Fruit fly (Drosophila melanogaster): ENCODE results near the gene SelR.

The SelR gene

DNA sequence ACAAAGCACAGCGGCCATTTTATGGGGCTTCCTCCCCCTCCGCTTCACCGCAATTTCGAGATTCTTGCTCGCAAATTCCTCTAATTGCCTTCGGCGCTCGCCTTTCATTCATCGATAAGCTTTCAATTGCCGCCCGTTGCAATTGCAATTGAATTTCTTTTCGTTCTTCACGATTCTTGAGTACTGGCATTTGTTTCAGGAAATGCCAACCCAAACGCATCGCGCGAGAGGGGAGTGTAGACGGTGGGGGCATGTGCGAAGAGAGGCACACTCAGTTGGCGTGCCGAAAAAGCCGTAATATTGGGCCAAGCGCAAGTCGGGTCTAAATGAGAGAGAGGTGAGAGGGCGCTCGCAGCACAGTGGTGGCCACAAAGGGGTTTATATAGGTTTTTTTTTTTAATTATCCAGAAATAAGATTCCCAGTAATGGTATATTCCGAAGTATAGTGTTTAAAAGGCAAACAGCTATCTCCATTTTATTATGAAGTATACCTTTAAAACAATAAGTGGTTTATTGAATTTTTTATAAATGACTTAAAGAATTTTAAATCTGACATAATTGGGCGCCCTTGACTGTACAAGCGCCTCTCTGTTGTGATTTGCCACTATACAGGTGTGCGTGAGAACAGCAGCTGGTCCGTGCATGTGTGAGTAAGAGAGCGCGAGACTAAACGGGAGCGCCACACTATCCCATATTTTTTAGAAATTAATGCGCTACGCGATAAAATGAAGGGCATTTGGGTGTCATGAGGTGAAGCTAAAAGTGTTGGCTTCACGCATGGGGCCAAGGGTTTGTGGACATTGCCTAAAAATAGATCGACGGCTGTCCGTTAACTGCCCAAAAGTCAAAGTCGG, 18.2 kb upstream of the SelR start (continued):
- TF ChIP-seq Hr3 (GFP tag; optimal IDR thresholded peaks at IDR 0.05): peak; percentile 85
- TF ChIP-seq CG18599 (GFP tag; optimal IDR thresholded peaks at IDR 0.05): peak; percentile 97
- TF ChIP-seq CG6272 (GFP tag; IDR thresholded peaks at IDR 0.05): peak; percentile 82
- TF ChIP-seq CG1529 (GFP tag; optimal IDR thresholded peaks at IDR 0.05): peak; percentile 79
- peak; percentile 87 for TF ChIP-seq org-1 (GFP tag; optimal IDR thresholded peaks at IDR 0.05)
- 0 out of 3 replicates have a peak, but pooled peaks have one; percentile 22 for TF ChIP-seq CG34224 (GFP tag; IDR thresholded peaks at IDR 0.05; ENCODE audit: partially characterized antibody)
- TF ChIP-seq ind (GFP tag; optimal IDR thresholded peaks at IDR 0.05): peak; percentile 77
- peak; percentile 80 for TF ChIP-seq CG34422 (GFP tag; IDR thresholded peaks at IDR 0.05)
- no peak for TF ChIP-seq stwl (tag; optimal IDR thresholded peaks at IDR 0.05)
- peak; percentile 77 for TF ChIP-seq chn (GFP tag; optimal IDR thresholded peaks at IDR 0.05)
- peak; percentile 94 for TF ChIP-seq Meics (GFP tag; optimal IDR thresholded peaks at IDR 0.05)
- TF ChIP-seq H15 (GFP tag; IDR thresholded peaks at IDR 0.05): peak; percentile 67; the same call in 2 of the 3 replicates
- no peak for TF ChIP-seq hkb (optimal IDR thresholded peaks at IDR 0.05)
- peak; percentile 91 for TF ChIP-seq hkb (GFP tag; IDR thresholded peaks at IDR 0.05)
- peak; percentile 89 for TF ChIP-seq CG9727 (GFP tag; optimal IDR thresholded peaks at IDR 0.05)
- TF ChIP-seq CG3847 (GFP tag; IDR thresholded peaks at IDR 0.05): peak; percentile 91
- no peak for TF ChIP-seq pan (optimal IDR thresholded peaks at IDR 0.05)
- TF ChIP-seq pan (GFP tag; optimal IDR thresholded peaks at IDR 0.05 in 1 of 2, IDR thresholded peaks at IDR 0.05 in 1 of 2): peak in 1 of 2 experiments; percentile 82
- peak; percentile 73 for TF ChIP-seq Usf (GFP tag; optimal IDR thresholded peaks at IDR 0.05)
- peak; percentile 80 for TF ChIP-seq croc (GFP tag; conservative IDR thresholded peaks at IDR 0.05)
- 0 out of 2 replicates have a peak, but pooled peaks have one; percentile 28 for TF ChIP-seq nerfin-2 (GFP tag; IDR thresholded peaks at IDR 0.05; ENCODE audit: partially characterized antibody)
- TF ChIP-seq CG33213 (GFP tag; optimal IDR thresholded peaks at IDR 0.05): peak; percentile 56
- TF ChIP-seq CG4617 (GFP tag; optimal IDR thresholded peaks at IDR 0.05; ENCODE audit: borderline replicate concordance): peak; percentile 36
- peak in 1 of 2 experiments; percentile 66 for TF ChIP-seq crp (GFP tag; optimal IDR thresholded peaks at IDR 0.05)
- peak; percentile 89 for TF ChIP-seq jumu (GFP tag; optimal IDR thresholded peaks at IDR 0.05)
- peak; percentile 62 for TF ChIP-seq ac (GFP tag; optimal IDR thresholded peaks at IDR 0.05)
- peak; percentile 69 for TF ChIP-seq tup (GFP tag; optimal IDR thresholded peaks at IDR 0.05)
- TF ChIP-seq hbn (GFP tag; IDR thresholded peaks at IDR 0.05; ENCODE audit: partially characterized antibody): no peak
- TF ChIP-seq Fer3 (tag; optimal IDR thresholded peaks at IDR 0.05): peak; percentile 91
- no peak for TF ChIP-seq prd (optimal IDR thresholded peaks at IDR 0.05)
- peak; percentile 86 for TF ChIP-seq prd (GFP tag; IDR thresholded peaks at IDR 0.05)
- peak; percentile 78 for TF ChIP-seq dmrt11E (tag; optimal IDR thresholded peaks at IDR 0.05)
- peak; percentile 80 for TF ChIP-seq Nf-YC (tag; optimal IDR thresholded peaks at IDR 0.05)
- TF ChIP-seq sens (GFP tag): peak; percentile 98
- TF ChIP-seq fd102C (GFP tag; optimal IDR thresholded peaks at IDR 0.05): no peak
- TF ChIP-seq HLH4C (GFP tag; IDR thresholded peaks at IDR 0.05; ENCODE audit: partially characterized antibody): no peak
- peak; percentile 84 for TF ChIP-seq CG31224 (GFP tag; IDR thresholded peaks at IDR 0.05)
- peak; percentile 45 for TF ChIP-seq CG4707 (GFP tag; optimal IDR thresholded peaks at IDR 0.05)
- peak; percentile 90 for TF ChIP-seq ranshi (GFP tag; IDR thresholded peaks at IDR 0.05)
- TF ChIP-seq YL-1 (GFP tag; optimal IDR thresholded peaks at IDR 0.05): peak; percentile 39
- TF ChIP-seq da (GFP tag; optimal IDR thresholded peaks at IDR 0.05): peak; percentile 64
- peak; percentile 95 for TF ChIP-seq PHDP (tag; optimal IDR thresholded peaks at IDR 0.05)
- TF ChIP-seq CG7357 (GFP tag; IDR thresholded peaks at IDR 0.05): peak; percentile 74
- TF ChIP-seq slbo (GFP tag; IDR thresholded peaks at IDR 0.05): peak; percentile 90
- TF ChIP-seq TFAM (GFP tag; optimal IDR thresholded peaks at IDR 0.05): peak; percentile 29
- peak; percentile 42; the same call in 3 of the 4 replicates for TF ChIP-seq Gug (GFP tag; IDR thresholded peaks at IDR 0.05)
- TF ChIP-seq cato (GFP tag; optimal IDR thresholded peaks at IDR 0.05; ENCODE audit: borderline replicate concordance): peak; percentile 57
- peak; percentile 85 for TF ChIP-seq CG9437 (GFP tag; optimal IDR thresholded peaks at IDR 0.05)
- peak; percentile 60 for TF ChIP-seq CG30431 (GFP tag; optimal IDR thresholded peaks at IDR 0.05)

All from whole organism, embryonic.